Fruit fly (Drosophila melanogaster): Measurements from ENCODE around the gene CG43861.

DNA sequence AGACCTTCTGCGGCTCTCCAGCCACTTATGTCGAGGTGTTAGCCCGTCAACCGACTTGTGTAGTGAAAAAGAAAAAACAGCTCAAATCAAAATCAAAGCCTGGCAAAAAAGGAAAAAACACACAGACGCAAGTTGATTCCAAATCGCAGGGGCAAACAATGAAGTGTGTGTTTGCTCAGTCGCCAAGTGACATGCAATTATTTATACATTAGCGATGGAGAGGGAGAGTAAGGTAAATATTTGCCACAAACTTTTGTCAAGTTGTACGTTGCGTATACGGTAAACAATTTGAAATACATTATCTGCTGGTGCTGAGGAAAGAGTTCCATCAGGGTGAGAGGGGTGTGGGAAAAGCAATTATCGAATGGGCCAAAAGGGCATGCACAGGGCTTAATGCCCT, 18.9 kb downstream of the CG43861 start:
- no peak for TF ChIP-seq OdsH (GFP tag; optimal IDR thresholded peaks at IDR 0.05)
- no peak for TF ChIP-seq dsf (GFP tag; optimal IDR thresholded peaks at IDR 0.05; ENCODE audit: borderline replicate concordance)
